Worm (Caenorhabditis elegans) whole organism, young adult: ENCODE measurements around the gene rps-14.

Source experiments
- B0019.2 ChIP-seq: fragments of 200-800 bp; sonication (Bioruptor generic); conservative IDR thresholded peaks from 2 replicates; pipeline ENCODE4 v1.3.6; 2022; ENCODE audit warnings: missing genetic modification reagents, missing genetic modification characterization, missing compliant biosample characterization
- C06A6.2 ChIP-seq: fragments of 200-800 bp; sonication (Bioruptor generic); conservative IDR thresholded peaks from 2 replicates; pipeline ENCODE4 v1.3.6; 2022; ENCODE audit warnings: missing genetic modification characterization, missing compliant biosample characterization
- F37B4.10 ChIP-seq: fragments of 200-800 bp; sonication (Bioruptor generic); IDR thresholded peaks from 2 replicates; pipeline ENCODE4 v1.3.6; 2022; ENCODE audit warnings: missing genetic modification characterization, missing compliant biosample characterization
- F39B2.1 ChIP-seq: fragments of 200-800 bp; sonication (Bioruptor generic); IDR thresholded peaks from 2 replicates; pipeline ENCODE4 v1.3.6; 2022; ENCODE audit warnings: missing genetic modification reagents, missing genetic modification characterization, missing compliant biosample characterization
- F52B5.7 ChIP-seq: sonication (generic microtip); optimal IDR thresholded peaks from 2 replicates; lab custom pipeline; 2016; ENCODE audit warnings: mild to moderate bottlenecking, missing genetic modification characterization, missing compliant biosample characterization
- F57A8.1 ChIP-seq: fragments of 200-800 bp; sonication (Bioruptor generic); optimal IDR thresholded peaks from 2 replicates; lab custom pipeline; 2018; ENCODE audit warnings: mild to moderate bottlenecking, missing genetic modification characterization, moderate library complexity, missing compliant biosample characterization
- F57C9.4 ChIP-seq: sonication (generic microtip); optimal IDR thresholded peaks from 2 replicates; lab custom pipeline; 2017; ENCODE audit warnings: mild to moderate bottlenecking, missing genetic modification characterization, missing compliant biosample characterization
- Y53F4B.3 ChIP-seq: fragments of 200-800 bp; sonication (Bioruptor generic); IDR thresholded peaks from 2 replicates; pipeline ENCODE4 v1.3.6; 2022; ENCODE audit warnings: missing genetic modification reagents, missing genetic modification characterization, missing compliant biosample characterization
- Y53G8AR.9 ChIP-seq: fragments of 200-800 bp; sonication (Bioruptor generic); conservative IDR thresholded peaks from 2 replicates; pipeline ENCODE4 v1.3.6; 2022; ENCODE audit warnings: missing genetic modification reagents, missing genetic modification characterization, missing compliant biosample characterization
- Y56A3A.18 ChIP-seq: fragments of 200-800 bp; sonication (Bioruptor generic); IDR thresholded peaks from 2 replicates; pipeline ENCODE4 v1.3.6; 2022; ENCODE audit warnings: missing genetic modification reagents, missing genetic modification characterization, missing compliant biosample characterization
- Y79H2A.3 ChIP-seq: fragments of 200-800 bp; sonication (Bioruptor generic); conservative IDR thresholded peaks from 2 replicates; pipeline ENCODE4 v1.3.6; 2022; ENCODE audit warnings: missing genetic modification reagents, missing genetic modification characterization, missing compliant biosample characterization
- Y95B8A.8 ChIP-seq: fragments of 200-800 bp; sonication (Bioruptor generic); IDR thresholded peaks from 2 replicates; pipeline ENCODE4 v1.3.6; 2022; ENCODE audit warnings: missing genetic modification reagents, missing genetic modification characterization, missing compliant biosample characterization
- athp-1 ChIP-seq: sonication (generic microtip); optimal IDR thresholded peaks from 2 replicates; lab custom pipeline; 2017; ENCODE audit warnings: mild to moderate bottlenecking, missing genetic modification characterization, missing compliant biosample characterization
- attf-3 ChIP-seq: fragments of 200-800 bp; sonication (Bioruptor generic); conservative IDR thresholded peaks from 2 replicates; pipeline ENCODE4 v1.3.6; 2022; ENCODE audit warnings: missing genetic modification reagents, missing genetic modification characterization, missing compliant biosample characterization
- attf-5 ChIP-seq: fragments of 200-800 bp; sonication (Bioruptor generic); optimal IDR thresholded peaks from 2 replicates; lab custom pipeline; 2018; ENCODE audit warnings: mild to moderate bottlenecking, missing genetic modification characterization, missing compliant biosample characterization
- ceh-40 ChIP-seq: fragments of 200-800 bp; sonication (Bioruptor generic); IDR thresholded peaks from 2 replicates; pipeline ENCODE4 v1.3.6; 2022; ENCODE audit warnings: missing genetic modification characterization, missing compliant biosample characterization
- chd-7 ChIP-seq: sonication (generic microtip); optimal IDR thresholded peaks from 2 replicates; lab custom pipeline; 2016; ENCODE audit warnings: mild to moderate bottlenecking, missing genetic modification characterization, moderate library complexity, missing compliant biosample characterization
- dox-1 ChIP-seq: fragments of 200-800 bp; sonication (Bioruptor generic); IDR thresholded peaks from 2 replicates; pipeline ENCODE4 v1.3.6; 2022; ENCODE audit warnings: missing genetic modification reagents, missing genetic modification characterization, missing compliant biosample characterization
- egl-18 ChIP-seq: fragments of 200-800 bp; sonication (Bioruptor generic); IDR thresholded peaks from 2 replicates; pipeline ENCODE4 v1.3.6; 2022; ENCODE audit warnings: missing genetic modification reagents, missing genetic modification characterization, missing compliant biosample characterization
- egl-44 ChIP-seq: fragments of 200-800 bp; sonication (Bioruptor generic); IDR thresholded peaks from 2 replicates; pipeline ENCODE4 v1.3.6; 2022; ENCODE audit warnings: missing genetic modification reagents, missing genetic modification characterization, missing compliant biosample characterization
- hmg-20 ChIP-seq: fragments of 200-800 bp; sonication (Bioruptor generic); IDR thresholded peaks from 2 replicates; pipeline ENCODE4 v1.3.6; 2022; ENCODE audit warnings: missing genetic modification reagents, missing genetic modification characterization, missing compliant biosample characterization
- hrde-1 ChIP-seq: sonication (generic microtip); optimal IDR thresholded peaks from 2 replicates; lab custom pipeline; 2016; ENCODE audit warnings: missing genetic modification characterization, mild to moderate bottlenecking, missing compliant biosample characterization, moderate library complexity, missing genotype, missing genetic modification reagents, borderline replicate concordance
- let-526 ChIP-seq: fragments of 200-800 bp; sonication (Bioruptor generic); IDR thresholded peaks from 2 replicates; pipeline ENCODE4 v1.3.6; 2022; ENCODE audit warnings: missing genetic modification reagents, missing genetic modification characterization, missing compliant biosample characterization
- lin-26 ChIP-seq: fragments of 200-800 bp; sonication (Bioruptor generic); IDR thresholded peaks from 2 replicates; pipeline ENCODE4 v1.3.6; 2022; ENCODE audit warnings: missing genetic modification reagents, missing genetic modification characterization, missing compliant biosample characterization
- lin-35 ChIP-seq, 3 experiments: fragments of 150-350 bp in 2 of 3; sonication (generic microtip) in 1 of 3; optimal IDR thresholded peaks; 2 replicates each; lab custom pipeline; 2014 to 2018; ENCODE audit warnings: missing biosample characterization in 3 of 3, missing genetic modification characterization in 3 of 3, missing genetic modification reagents in 3 of 3
- lir-1 ChIP-seq: fragments of 200-800 bp; sonication (Bioruptor generic); conservative IDR thresholded peaks from 2 replicates; pipeline ENCODE4 v1.3.6; 2022; ENCODE audit warnings: missing genetic modification reagents, missing genetic modification characterization, missing compliant biosample characterization
- madf-6 ChIP-seq: fragments of 200-800 bp; sonication (Bioruptor generic); IDR thresholded peaks from 2 replicates; pipeline ENCODE4 v1.3.6; 2022; ENCODE audit warnings: missing genetic modification reagents, missing genetic modification characterization, missing compliant biosample characterization
- madf-8 ChIP-seq: fragments of 200-800 bp; sonication (Bioruptor generic); conservative IDR thresholded peaks from 2 replicates; pipeline ENCODE4 v1.3.6; 2022; ENCODE audit warnings: missing genetic modification reagents, missing genetic modification characterization, missing compliant biosample characterization
- mcd-1 ChIP-seq: fragments of 200-800 bp; sonication (Bioruptor generic); IDR thresholded peaks from 2 replicates; pipeline ENCODE4 v1.3.6; 2022; ENCODE audit warnings: missing genetic modification reagents, missing genetic modification characterization, missing compliant biosample characterization
- mel-28 ChIP-seq: sonication (generic microtip); optimal IDR thresholded peaks from 2 replicates; lab custom pipeline; 2016; ENCODE audit warnings: borderline replicate concordance, mild to moderate bottlenecking, missing genetic modification characterization, missing compliant biosample characterization
- nfya-2 ChIP-seq: fragments of 200-800 bp; sonication (Bioruptor generic); IDR thresholded peaks from 2 replicates; pipeline ENCODE4 v1.3.6; 2022; ENCODE audit warnings: missing genetic modification reagents, missing genetic modification characterization, missing compliant biosample characterization
- nhr-120 ChIP-seq: fragments of 200-800 bp; sonication (Bioruptor generic); IDR thresholded peaks from 2 replicates; pipeline ENCODE4 v1.3.6; 2022; ENCODE audit warnings: missing genetic modification characterization, missing compliant biosample characterization
- nhr-179 ChIP-seq: sonication (generic microtip); optimal IDR thresholded peaks from 2 replicates; lab custom pipeline; 2016; ENCODE audit warnings: mild to moderate bottlenecking, missing genetic modification characterization, missing compliant biosample characterization
- repo-1 ChIP-seq: sonication (generic microtip); optimal IDR thresholded peaks from 2 replicates; lab custom pipeline; 2017; ENCODE audit warnings: mild to moderate bottlenecking, missing genetic modification characterization, missing compliant biosample characterization
- rpc-1 ChIP-seq, 2 experiments: fragments of 150-350 bp in 1 of 2; sonication (generic microtip) in 1 of 2; optimal IDR thresholded peaks; 2 replicates each; lab custom pipeline; 2014 to 2018; ENCODE audit warnings: missing biosample characterization in 1 of 2, missing genetic modification characterization in 1 of 2, missing genetic modification reagents in 1 of 2, missing genotype in 1 of 2
- snpc-3.4 ChIP-seq: sonication (generic microtip); optimal IDR thresholded peaks from 2 replicates; lab custom pipeline; 2017; ENCODE audit warnings: missing genetic modification characterization, mild to moderate bottlenecking, missing compliant biosample characterization, antibody characterized with exemption, moderate library complexity, missing genotype, missing genetic modification reagents
- sptf-2 ChIP-seq: fragments of 200-800 bp; sonication (Bioruptor generic); optimal IDR thresholded peaks from 2 replicates; lab custom pipeline; 2018; ENCODE audit warnings: mild to moderate bottlenecking, missing genetic modification characterization, missing compliant biosample characterization
- tbp1 ChIP-seq: fragments of 200-800 bp; sonication (Bioruptor generic); optimal IDR thresholded peaks from 2 replicates; lab custom pipeline; 2018; ENCODE audit warnings: mild to moderate bottlenecking, missing genetic modification characterization, missing compliant biosample characterization
- tbx-9 ChIP-seq: sonication (generic microtip); optimal IDR thresholded peaks from 2 replicates; lab custom pipeline; 2016; ENCODE audit warnings: borderline replicate concordance, missing genetic modification characterization, inconsistent platforms, missing compliant biosample characterization
- unc-130 ChIP-seq: sonication (generic microtip); optimal IDR thresholded peaks from 2 replicates; lab custom pipeline; 2016; ENCODE audit warnings: missing genetic modification reagents, missing genetic modification characterization, missing compliant biosample characterization
- zim-3 ChIP-seq: sonication (generic microtip); optimal IDR thresholded peaks from 2 replicates; lab custom pipeline; 2017; ENCODE audit warnings: mild to moderate bottlenecking, missing genetic modification characterization, moderate library complexity, missing compliant biosample characterization
- ztf-18 ChIP-seq: sonication (generic microtip); optimal IDR thresholded peaks from 2 replicates; lab custom pipeline; 2016; ENCODE audit warnings: missing genotype, mild to moderate bottlenecking, missing genetic modification characterization, missing compliant biosample characterization
- ztf-25 ChIP-seq: fragments of 200-800 bp; sonication (Bioruptor generic); IDR thresholded peaks from 2 replicates; pipeline ENCODE4 v1.3.6; 2022; ENCODE audit warnings: missing genetic modification reagents, missing genetic modification characterization, missing compliant biosample characterization
- ztf-26 ChIP-seq: sonication (generic microtip); optimal IDR thresholded peaks from 2 replicates; lab custom pipeline; 2017; ENCODE audit warnings: missing genetic modification characterization, missing compliant biosample characterization
- ztf-3 ChIP-seq: fragments of 200-800 bp; sonication (Bioruptor generic); optimal IDR thresholded peaks from 2 replicates; lab custom pipeline; 2018; ENCODE audit warnings: mild to moderate bottlenecking, missing genetic modification characterization, missing compliant biosample characterization

rps-14 gene

ce11 chrIII:7142172-7142601, 37.2 kb downstream of the rps-14 start (continued):
- TF ChIP-seq let-526 (GFP tag; lab: Robert Waterston, UW) (no peak), F52B5.7 (tag; lab: Kevin White, UChicago) (no peak), Y95B8A.8 (peak; percentile 67; the same call in 1 of the 2 replicates), chd-7 (tag; lab: Kevin White, UChicago) (no peak), attf-3 (GFP tag; lab: Robert Waterston, UW) (no peak), B0019.2 (GFP tag; lab: Robert Waterston, UW) (0 out of 2 replicates have a peak, but pooled peaks have one; percentile 24), rpc-1 (optimal IDR thresholded peaks at IDR 0.05; lab: Kevin White, UChicago) (no peak), rpc-1 (tag; optimal IDR thresholded peaks at IDR 0.05; lab: Kevin White, UChicago) (peak; percentile 11), tbx-9 (no peak), hrde-1 (tag; lab: Kevin White, UChicago) (peak; percentile 41), egl-44 (GFP tag; lab: Robert Waterston, UW) (no peak), Y53F4B.3 (GFP tag; lab: Robert Waterston, UW) (0 out of 2 replicates have a peak, but pooled peaks have one; percentile 4), nfya-2 (no peak), mcd-1 (GFP tag; lab: Robert Waterston, UW) (peak; percentile 51), F37B4.10 (no peak), F39B2.1 (GFP tag; lab: Robert Waterston, UW) (0 out of 2 replicates have a peak, but pooled peaks have one; percentile 61), dox-1 (GFP tag; lab: Robert Waterston, UW) (peak; percentile 78), hmg-20 (GFP tag; lab: Robert Waterston, UW) (0 out of 2 replicates have a peak, but pooled peaks have one; percentile 47), ceh-40 (GFP tag; lab: Robert Waterston, UW) (0 out of 2 replicates have a peak, but pooled peaks have one; percentile 49), tbp1 (peak; percentile 78), Y79H2A.3 (GFP tag; lab: Robert Waterston, UW) (no peak), lin-26 (GFP tag; lab: Robert Waterston, UW) (peak; percentile 18; the same call in 1 of the 2 replicates), repo-1 (tag; lab: Kevin White, UChicago) (peak; percentile 15), egl-18 (GFP tag; lab: Robert Waterston, UW) (no peak), ztf-26 (tag; lab: Kevin White, UChicago) (no peak), ztf-3 (GFP tag; lab: Kevin White, UChicago) (no peak), lir-1 (GFP tag; lab: Robert Waterston, UW) (no peak), nhr-120 (GFP tag; lab: Robert Waterston, UW) (no peak), F57A8.1 (no peak), ztf-18 (tag; lab: Kevin White, UChicago) (peak; percentile 4), unc-130 (no peak), madf-6 (peak; percentile 64), nhr-179 (tag; lab: Kevin White, UChicago) (no peak), Y56A3A.18 (GFP tag; lab: Robert Waterston, UW) (peak; percentile 61; the same call in 1 of the 2 replicates)

- TF ChIP-seq madf-6 (peak; percentile 88), snpc-3.4 (tag; lab: Kevin White, UChicago) (peak; percentile 99), repo-1 (tag; lab: Kevin White, UChicago) (peak; percentile 89), unc-130 (peak; percentile 37), nfya-2 (no peak), zim-3 (no peak), F57A8.1 (no peak), Y53G8AR.9 (GFP tag; lab: Robert Waterston, UW) (peak; percentile 73), madf-8 (0 out of 2 replicates have a peak, but pooled peaks have one; percentile 16), mel-28 (tag; lab: Kevin White, UChicago) (no peak), athp-1 (tag; lab: Kevin White, UChicago) (peak; percentile 47), egl-18 (GFP tag; lab: Robert Waterston, UW) (0 out of 2 replicates have a peak, but pooled peaks have one; percentile 32), tbp1 (peak; percentile 82), Y56A3A.18 (GFP tag; lab: Robert Waterston, UW) (peak; percentile 72; the same call in 1 of the 2 replicates), F57C9.4 (tag; lab: Kevin White, UChicago) (peak; percentile 40), B0019.2 (GFP tag; lab: Robert Waterston, UW) (no peak), C06A6.2 (GFP tag; lab: Robert Waterston, UW) (no peak), lin-35 (GFP tag; optimal IDR thresholded peaks at IDR 0.05; lab: Kevin White, UChicago) (peak in 1 of 3 experiments; percentile 27), attf-5 (GFP tag; lab: Kevin White, UChicago) (peak; percentile 21), ztf-25 (0 out of 2 replicates have a peak, but pooled peaks have one; percentile 36), hrde-1 (tag; lab: Kevin White, UChicago) (peak; percentile 74), let-526 (GFP tag; lab: Robert Waterston, UW) (no peak), sptf-2 (GFP tag; lab: Kevin White, UChicago) (no peak)
Measured at ce11 chrIII:7141285-7141715, 38.1 kb downstream of the rps-14 start.
